Fruit fly (Drosophila melanogaster) whole organism: ENCODE data around the gene CG44532.

Source experiments
- EcR ChIP-seq, 2 experiments: fragments of >200 bp; optimal IDR thresholded peaks; 2 replicates each; lab custom pipeline; 2017; ENCODE audit warnings: missing biosample characterization in 2 of 2, missing genetic modification characterization in 2 of 2, missing genetic modification reagents in 2 of 2
- pan ChIP-seq: fragments of >200 bp; optimal IDR thresholded peaks from 2 replicates; lab custom pipeline; 2017
- usp ChIP-seq: fragments of >200 bp; optimal IDR thresholded peaks from 2 replicates; lab custom pipeline; 2017; ENCODE audit warnings: missing biosample characterization, missing genetic modification characterization, mixed read lengths

DNA sequence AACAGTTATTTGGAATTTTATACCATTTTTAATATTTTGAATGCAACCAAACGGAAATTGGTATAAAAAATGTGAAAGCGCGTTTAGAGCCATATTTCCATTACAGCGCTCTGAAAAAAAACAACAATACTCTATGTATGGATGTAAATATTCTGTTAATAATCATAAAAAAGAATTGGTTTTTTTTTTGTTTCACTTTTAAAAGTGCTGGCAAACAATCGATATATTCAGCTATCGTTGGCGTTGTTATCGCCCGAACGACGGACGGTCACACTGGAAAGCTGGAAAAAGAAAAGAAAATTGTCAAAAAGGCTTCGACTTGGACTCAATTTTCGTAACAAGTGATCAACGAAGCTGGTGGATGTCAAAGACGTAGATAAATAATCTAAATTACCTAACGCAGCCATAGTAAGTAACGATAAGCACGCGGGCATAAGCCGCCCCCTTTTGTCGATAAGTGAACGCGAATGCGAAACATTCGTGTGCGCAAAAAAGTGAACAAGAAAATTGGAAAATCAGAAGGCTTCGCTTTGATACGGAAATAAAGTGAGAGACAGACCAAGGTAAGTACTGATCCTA lies 19.6 kb upstream of the CG44532 start, which contains the start of gene CG7065:
- no peak for TF ChIP-seq pan (lab: Kevin White, UChicago)
- no peak for TF ChIP-seq usp (GFP tag; lab: Kevin White, UChicago)
- no peak for TF ChIP-seq EcR (GFP tag; optimal IDR thresholded peaks at IDR 0.05; lab: Kevin White, UChicago)
